Fruit fly (Drosophila melanogaster) whole organism, pupa: ENCODE results near the gene kat80.

Experiments
- CG10348 ChIP-seq: fragments of 200-800 bp; sonication (Bioruptor generic); IDR thresholded peaks from 2 replicates; pipeline ENCODE4 v1.3.6; 2022; ENCODE audit warnings: missing biosample characterization, missing genetic modification characterization
- CG12605 ChIP-seq: fragments of 200-800 bp; sonication (Bioruptor generic); IDR thresholded peaks from 2 replicates; pipeline ENCODE4 v1.3.6; 2022; ENCODE audit warnings: missing biosample characterization, missing genetic modification characterization
- CG13204 ChIP-seq: fragments of 200-800 bp; sonication (Bioruptor generic); optimal IDR thresholded peaks from 2 replicates; lab custom pipeline; 2018; ENCODE audit warnings: missing biosample characterization, mild to moderate bottlenecking, missing genetic modification characterization, moderate library complexity
- CG14655 ChIP-seq: fragments of 200-800 bp; sonication (Bioruptor generic); optimal IDR thresholded peaks from 3 replicates; lab custom pipeline; 2017; ENCODE audit warnings: mild to moderate bottlenecking, missing biosample characterization, missing genetic modification reagents, missing genetic modification characterization
- CG15710 ChIP-seq: fragments of 200-800 bp; sonication (Bioruptor generic); optimal IDR thresholded peaks from 2 replicates; lab custom pipeline; 2018; ENCODE audit warnings: missing biosample characterization, mild to moderate bottlenecking, missing genetic modification characterization, moderate library complexity
- CG17806 ChIP-seq: fragments of 200-800 bp; sonication (Bioruptor generic); optimal IDR thresholded peaks from 2 replicates; lab custom pipeline; 2018; ENCODE audit warnings: missing biosample characterization, mild to moderate bottlenecking, missing genetic modification characterization, moderate library complexity
- CG32121 ChIP-seq: fragments of 200-800 bp; sonication (Bioruptor generic); IDR thresholded peaks from 2 replicates; pipeline ENCODE4 v1.3.6; 2022; ENCODE audit warnings: missing biosample characterization, missing genetic modification characterization
- CG34367 ChIP-seq: fragments of 200-800 bp; sonication (Bioruptor generic); optimal IDR thresholded peaks from 2 replicates; lab custom pipeline; 2018; ENCODE audit warnings: missing biosample characterization, mild to moderate bottlenecking, missing genetic modification characterization
- CG4496 ChIP-seq: fragments of 200-800 bp; sonication (Bioruptor generic); IDR thresholded peaks from 3 replicates; pipeline ENCODE4 v1.3.6; 2022; ENCODE audit warnings: missing biosample characterization, missing genetic modification characterization
- CG8159 ChIP-seq: fragments of 200-800 bp; sonication (Bioruptor generic); optimal IDR thresholded peaks from 3 replicates; lab custom pipeline; 2018; ENCODE audit warnings: missing biosample characterization, mild to moderate bottlenecking, missing genetic modification characterization, moderate library complexity
- CG8301 ChIP-seq: fragments of 200-800 bp; sonication (Bioruptor generic); optimal IDR thresholded peaks from 2 replicates; lab custom pipeline; 2018; ENCODE audit warnings: missing biosample characterization, mild to moderate bottlenecking, missing genetic modification characterization
- CG9948 ChIP-seq: fragments of 200-800 bp; sonication (Bioruptor generic); optimal IDR thresholded peaks from 2 replicates; lab custom pipeline; 2018; ENCODE audit warnings: missing biosample characterization, mild to moderate bottlenecking, missing genetic modification characterization, moderate library complexity
- D1 ChIP-seq: fragments of 200-800 bp; sonication (Bioruptor generic); optimal IDR thresholded peaks from 2 replicates; lab custom pipeline; 2018; ENCODE audit warnings: missing biosample characterization, mild to moderate bottlenecking, missing genetic modification characterization, moderate library complexity
- EcR ChIP-seq: fragments of 200-800 bp; sonication (Bioruptor generic); optimal IDR thresholded peaks from 3 replicates; lab custom pipeline; 2019; ENCODE audit warnings: missing biosample characterization, missing genetic modification characterization, mild to moderate bottlenecking, moderate library complexity, missing genetic modification reagents
- Ets98B ChIP-seq: fragments of 200-800 bp; sonication (Bioruptor generic); IDR thresholded peaks from 2 replicates; pipeline ENCODE4 v1.3.6; 2022; ENCODE audit warnings: missing biosample characterization, missing genetic modification characterization
- Pif1A ChIP-seq: fragments of 200-800 bp; sonication (Bioruptor generic); optimal IDR thresholded peaks from 3 replicates; lab custom pipeline; 2016; ENCODE audit warnings: missing biosample characterization, missing genetic modification characterization
- Pif1B ChIP-seq: fragments of 200-800 bp; sonication (Bioruptor generic); optimal IDR thresholded peaks from 3 replicates; lab custom pipeline; 2016; ENCODE audit warnings: missing biosample characterization, missing genetic modification characterization
- Snoo ChIP-seq: fragments of 200-800 bp; sonication (Bioruptor generic); optimal IDR thresholded peaks from 3 replicates; lab custom pipeline; 2017; ENCODE audit warnings: missing biosample characterization, mild to moderate bottlenecking, missing genetic modification characterization, inconsistent platforms
- fd96Ca ChIP-seq: fragments of 200-800 bp; sonication (Bioruptor generic); IDR thresholded peaks from 3 replicates; pipeline ENCODE4 v1.3.6; 2022; ENCODE audit warnings: missing biosample characterization, missing genetic modification characterization
- gl ChIP-seq: fragments of 200-800 bp; sonication (Bioruptor generic); optimal IDR thresholded peaks from 2 replicates; lab custom pipeline; 2018; ENCODE audit warnings: missing biosample characterization, mild to moderate bottlenecking, missing genetic modification characterization
- rn ChIP-seq: fragments of 200-800 bp; sonication (Bioruptor generic); IDR thresholded peaks from 2 replicates; pipeline ENCODE4 v1.3.6; 2022; ENCODE audit warnings: missing biosample characterization, missing genetic modification characterization

Gene kat80

DNA sequence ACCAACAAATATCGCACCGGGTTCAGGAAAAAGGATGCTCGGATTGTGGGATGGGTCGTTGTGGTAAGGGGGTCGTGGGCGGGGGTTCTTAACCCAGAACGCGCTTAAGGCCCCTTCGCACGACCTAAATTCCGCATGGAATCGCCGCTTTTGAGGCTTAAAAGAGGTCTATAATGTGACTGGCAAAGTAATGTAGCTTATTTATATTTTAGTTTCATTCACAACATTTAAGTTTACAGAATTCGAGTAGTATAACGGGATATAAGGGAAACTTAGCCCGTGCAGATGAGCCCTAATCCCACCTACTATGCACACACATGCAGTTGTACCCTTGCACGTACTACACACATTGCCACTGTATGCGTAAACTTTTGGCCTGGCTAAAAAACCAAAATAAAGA, 2.8 kb upstream of the kat80 start:
- TF ChIP-seq EcR (GFP tag; lab: Kevin White, UChicago) = peak; percentile 51
- peak; percentile 78 for TF ChIP-seq Snoo (tag; lab: Kevin White, UChicago)
- TF ChIP-seq CG10348 (GFP tag; lab: Robert Waterston, UW) = no peak
- peak; percentile 83 for TF ChIP-seq CG9948 (tag; lab: Kevin White, UChicago)
- TF ChIP-seq rn (GFP tag; lab: Robert Waterston, UW) = peak; percentile 37; the same call in 1 of the 2 replicates
- peak; percentile 92 for TF ChIP-seq fd96Ca
- peak; percentile 22 for TF ChIP-seq D1 (tag; lab: Kevin White, UChicago)
- peak; percentile 89 for TF ChIP-seq Ets98B
- peak; percentile 81 for TF ChIP-seq gl (tag; lab: Kevin White, UChicago)
- peak; percentile 83 for TF ChIP-seq Pif1B
- TF ChIP-seq CG13204 (GFP tag; lab: Kevin White, UChicago) = peak; percentile 88
- TF ChIP-seq CG14655 (GFP tag; lab: Kevin White, UChicago) = peak; percentile 87
- TF ChIP-seq CG34367 (tag; lab: Kevin White, UChicago) = peak; percentile 88
- peak; percentile 79 for TF ChIP-seq CG32121
- TF ChIP-seq CG15710 (tag; lab: Kevin White, UChicago) = peak; percentile 90
- TF ChIP-seq CG8159 = peak; percentile 87
- TF ChIP-seq CG8301 (tag; lab: Kevin White, UChicago) = peak; percentile 84
- peak; percentile 90 for TF ChIP-seq CG4496 (GFP tag; lab: Robert Waterston, UW)
- TF ChIP-seq CG17806 = peak; percentile 83
- peak; percentile 76 for TF ChIP-seq Pif1A (GFP tag; lab: Kevin White, UChicago)
- peak; percentile 87 for TF ChIP-seq CG12605
- TF ChIP-seq, all 21 proteins: peak for 20

DNA sequence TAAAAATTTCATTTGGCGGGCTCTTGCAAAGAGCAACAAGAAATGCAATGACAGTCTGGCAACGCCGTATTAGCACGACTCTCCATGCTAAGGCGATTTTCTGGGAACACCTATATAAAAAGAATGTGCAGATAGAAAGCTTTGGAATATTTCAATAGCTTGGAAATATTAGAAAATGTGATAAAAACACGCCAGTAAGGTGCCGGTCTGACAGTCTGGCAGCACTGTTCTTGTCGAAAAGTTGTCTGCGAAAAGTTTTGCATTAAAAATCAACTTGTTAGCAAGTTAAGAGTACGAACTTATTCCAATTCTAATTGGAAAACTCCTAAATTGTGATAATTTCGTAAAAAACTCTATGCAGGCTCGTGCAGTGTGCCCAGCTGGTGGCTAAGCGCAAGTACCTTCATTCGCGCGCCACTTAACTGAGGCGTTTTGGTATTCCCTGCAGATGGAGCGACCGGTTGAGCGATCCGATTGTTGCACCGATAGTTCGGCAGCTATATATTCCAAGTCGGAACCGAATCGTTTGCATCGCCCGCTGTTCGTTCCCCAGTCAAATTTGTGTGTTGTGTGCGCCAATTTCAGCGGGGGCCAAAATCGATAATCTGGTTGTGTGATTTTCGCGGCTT, 2.0 kb upstream of the kat80 start, which contains the start of gene eas:
Gene eas (plus strand): TSS at position 451 of the 629 bp plus-strand sequence.
- TF ChIP-seq fd96Ca (0 out of 3 replicates have a peak, but pooled peaks have one; percentile 36), CG4496 (GFP tag; lab: Robert Waterston, UW) (0 out of 3 replicates have a peak, but pooled peaks have one; percentile 15), D1 (tag; lab: Kevin White, UChicago) (no peak), CG17806 (no peak), CG8159 (no peak)

DNA sequence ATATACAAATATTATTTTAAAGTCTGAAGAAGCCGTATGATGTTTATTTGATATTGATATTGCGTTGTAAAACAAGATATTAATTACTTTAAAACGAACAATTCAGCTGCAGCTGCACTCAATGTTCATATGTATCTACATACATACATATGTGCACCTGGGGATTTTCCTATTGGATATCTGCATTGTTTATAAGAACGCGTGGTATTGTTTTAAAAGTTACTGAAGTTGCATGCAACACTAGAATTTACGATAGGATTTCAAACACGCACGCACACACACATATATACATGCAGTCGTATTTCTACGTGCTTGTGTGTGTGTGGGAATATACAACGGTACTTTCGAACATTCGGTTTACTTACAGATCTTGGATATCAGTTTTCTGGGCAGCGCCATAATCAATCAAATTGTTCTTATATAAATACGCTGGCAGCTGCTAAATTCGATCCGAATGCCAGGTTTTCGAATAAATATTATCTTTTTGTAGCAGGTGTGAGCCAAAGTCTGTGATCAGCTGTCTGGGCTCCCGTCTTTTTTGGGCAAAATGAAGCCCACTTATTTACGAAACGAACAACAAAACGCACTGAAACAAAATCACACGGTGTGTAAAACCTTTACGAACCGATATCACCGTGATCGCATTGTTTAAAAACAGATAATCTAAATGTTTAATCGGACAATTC, 669 bp downstream of the kat80 start:
- TF ChIP-seq rn (GFP tag; lab: Robert Waterston, UW) (no peak), CG9948 (tag; lab: Kevin White, UChicago) (no peak), Pif1A (GFP tag; lab: Kevin White, UChicago) (no peak), fd96Ca (no peak), CG14655 (GFP tag; lab: Kevin White, UChicago) (no peak), CG13204 (GFP tag; lab: Kevin White, UChicago) (no peak), CG12605 (no peak), gl (tag; lab: Kevin White, UChicago) (no peak), CG4496 (GFP tag; lab: Robert Waterston, UW) (no peak), CG8301 (tag; lab: Kevin White, UChicago) (no peak), D1 (tag; lab: Kevin White, UChicago) (no peak), CG10348 (GFP tag; lab: Robert Waterston, UW) (no peak), CG32121 (no peak), Snoo (tag; lab: Kevin White, UChicago) (no peak), Ets98B (no peak), Pif1B (no peak)

DNA sequence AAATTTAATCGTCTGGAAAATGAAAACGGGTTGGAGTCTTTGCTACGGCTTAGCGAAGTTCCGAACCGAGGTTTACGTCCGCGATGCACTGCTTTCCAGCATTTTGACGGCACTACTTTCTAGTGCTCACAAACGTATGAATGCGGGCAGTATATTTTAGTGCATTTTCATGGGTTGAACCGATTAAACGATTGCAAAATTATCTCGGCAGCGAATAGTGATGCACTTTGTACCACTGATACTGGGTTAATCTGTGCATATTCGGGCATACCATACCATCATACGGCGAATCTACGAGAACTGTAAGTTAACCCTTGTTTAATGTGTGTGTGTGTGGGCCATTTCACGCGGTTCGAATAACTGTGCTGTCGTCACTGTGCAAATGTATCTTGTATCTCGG, 5.2 kb downstream of the kat80 start, which contains the start of gene Mfe2:
Gene Mfe2 (plus strand): TSS at position 157 of the 400 bp plus-strand sequence.
- TF ChIP-seq gl (tag; lab: Kevin White, UChicago) = peak; percentile 83
- TF ChIP-seq Pif1B = no peak
- TF ChIP-seq CG8301 (tag; lab: Kevin White, UChicago) = peak; percentile 35
- no peak for TF ChIP-seq Snoo (tag; lab: Kevin White, UChicago)
- peak; percentile 55 for TF ChIP-seq CG14655 (GFP tag; lab: Kevin White, UChicago)
- peak; percentile 65 for TF ChIP-seq EcR (GFP tag; lab: Kevin White, UChicago)
- TF ChIP-seq CG15710 (tag; lab: Kevin White, UChicago) = peak; percentile 22
- peak; percentile 15 for TF ChIP-seq Pif1A (GFP tag; lab: Kevin White, UChicago)
- peak; percentile 14 for TF ChIP-seq CG17806
- TF ChIP-seq CG13204 (GFP tag; lab: Kevin White, UChicago) = peak; percentile 37
- TF ChIP-seq CG32121 = peak; percentile 52
- TF ChIP-seq fd96Ca = no peak
- TF ChIP-seq CG12605 = peak; percentile 39; the same call in 1 of the 2 replicates
- no peak for TF ChIP-seq CG10348 (GFP tag; lab: Robert Waterston, UW)
- peak; percentile 65; the same call in 1 of the 2 replicates for TF ChIP-seq Ets98B
- no peak for TF ChIP-seq CG9948 (tag; lab: Kevin White, UChicago)
- TF ChIP-seq rn (GFP tag; lab: Robert Waterston, UW) = 0 out of 2 replicates have a peak, but pooled peaks have one; percentile 12
- peak; percentile 31 for TF ChIP-seq CG34367 (tag; lab: Kevin White, UChicago)
- TF ChIP-seq CG8159 = peak; percentile 28
- peak; percentile 60; the same call in 1 of the 3 replicates for TF ChIP-seq CG4496 (GFP tag; lab: Robert Waterston, UW)
- no peak for TF ChIP-seq D1 (tag; lab: Kevin White, UChicago)

DNA sequence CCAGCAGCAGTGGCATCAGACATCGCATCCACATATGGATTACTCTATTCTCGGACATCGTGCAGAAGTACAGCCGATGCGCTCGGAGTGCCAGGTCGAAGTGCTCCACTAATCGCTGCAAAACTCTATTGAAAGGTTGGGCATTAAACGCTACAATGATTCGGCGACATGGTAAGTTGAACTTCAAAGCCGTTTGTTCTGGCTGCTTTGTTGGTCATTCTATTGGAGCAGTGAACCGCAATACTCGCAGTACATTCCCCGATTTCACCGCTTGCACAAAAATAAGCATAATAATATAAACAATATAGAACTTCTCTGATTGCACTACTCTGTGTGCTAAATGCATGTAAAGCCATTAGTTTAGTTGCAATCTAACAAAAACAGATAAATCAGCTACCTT, 9.5 kb downstream of the kat80 start, which contains the start of gene CG12507:
Gene CG12507 (minus strand): TSS at position 101 of the 400 bp plus-strand sequence.
- TF ChIP-seq CG12605 = no peak
- TF ChIP-seq CG14655 (GFP tag; lab: Kevin White, UChicago) = no peak
- no peak for TF ChIP-seq CG8159
- no peak for TF ChIP-seq CG32121
- TF ChIP-seq CG34367 (tag; lab: Kevin White, UChicago) = no peak
- no peak for TF ChIP-seq gl (tag; lab: Kevin White, UChicago)
- TF ChIP-seq CG15710 (tag; lab: Kevin White, UChicago) = no peak
- no peak for TF ChIP-seq EcR (GFP tag; lab: Kevin White, UChicago)
- TF ChIP-seq CG9948 (tag; lab: Kevin White, UChicago) = no peak
- no peak for TF ChIP-seq CG4496 (GFP tag; lab: Robert Waterston, UW)
- no peak for TF ChIP-seq D1 (tag; lab: Kevin White, UChicago)
- TF ChIP-seq Snoo (tag; lab: Kevin White, UChicago) = no peak
- no peak for TF ChIP-seq CG13204 (GFP tag; lab: Kevin White, UChicago)
- no peak for TF ChIP-seq CG17806
- TF ChIP-seq Pif1B = no peak
- TF ChIP-seq CG8301 (tag; lab: Kevin White, UChicago) = no peak
- TF ChIP-seq fd96Ca = no peak
- no peak for TF ChIP-seq Ets98B
- no peak for TF ChIP-seq CG10348 (GFP tag; lab: Robert Waterston, UW)
